Worm (Caenorhabditis elegans) whole organism, midembryonic: ENCODE results near the gene Y47D7A.11.

Experiments
- T22C8.4 ChIP-seq: fragments of 200-800 bp; sonication (Bioruptor generic); IDR thresholded peaks from 2 replicates; pipeline ENCODE4 v1.3.6; 2022; ENCODE audit warnings: missing genetic modification characterization, missing compliant biosample characterization
- cog-1 ChIP-seq: sonication (generic microtip); optimal IDR thresholded peaks from 2 replicates; lab custom pipeline; 2016; ENCODE audit warnings: missing genetic modification characterization, missing compliant biosample characterization
- flt-1 ChIP-seq: fragments of 200-800 bp; sonication (Bioruptor generic); IDR thresholded peaks from 2 replicates; pipeline ENCODE4 v1.3.6; 2022; ENCODE audit warnings: missing genetic modification characterization, missing compliant biosample characterization
- klf-2 ChIP-seq: fragments of 200-800 bp; sonication (Bioruptor generic); conservative IDR thresholded peaks from 2 replicates; pipeline ENCODE4 v1.3.6; 2022; ENCODE audit warnings: missing genetic modification reagents, missing genetic modification characterization, missing compliant biosample characterization
- med-1 ChIP-seq: sonication (generic microtip); optimal IDR thresholded peaks from 2 replicates; lab custom pipeline; 2017; ENCODE audit warnings: missing genetic modification characterization, mild to moderate bottlenecking, missing compliant biosample characterization, antibody characterized with exemption, missing genetic modification reagents; ENCODE audit not compliant: insufficient read depth
- ref-1 ChIP-seq: fragments of 200-800 bp; sonication (Bioruptor generic); conservative IDR thresholded peaks from 2 replicates; pipeline ENCODE4 v1.3.6; 2022; ENCODE audit warnings: missing genetic modification reagents, missing genetic modification characterization, missing compliant biosample characterization
- tab-1 ChIP-seq: fragments of 200-800 bp; sonication (Bioruptor generic); IDR thresholded peaks from 2 replicates; pipeline ENCODE4 v1.3.6; 2022; ENCODE audit warnings: missing genetic modification characterization, missing compliant biosample characterization
- ztf-23 ChIP-seq: fragments of 200-800 bp; sonication (Bioruptor generic); IDR thresholded peaks from 2 replicates; pipeline ENCODE4 v1.3.6; 2022; ENCODE audit warnings: missing genetic modification reagents, missing genetic modification characterization, missing compliant biosample characterization
- ztf-29 ChIP-seq: fragments of 200-800 bp; sonication (Bioruptor generic); IDR thresholded peaks from 2 replicates; pipeline ENCODE4 v1.3.6; 2022; ENCODE audit warnings: missing genetic modification reagents, missing genetic modification characterization, missing compliant biosample characterization

Y47D7A.11 gene

DNA sequence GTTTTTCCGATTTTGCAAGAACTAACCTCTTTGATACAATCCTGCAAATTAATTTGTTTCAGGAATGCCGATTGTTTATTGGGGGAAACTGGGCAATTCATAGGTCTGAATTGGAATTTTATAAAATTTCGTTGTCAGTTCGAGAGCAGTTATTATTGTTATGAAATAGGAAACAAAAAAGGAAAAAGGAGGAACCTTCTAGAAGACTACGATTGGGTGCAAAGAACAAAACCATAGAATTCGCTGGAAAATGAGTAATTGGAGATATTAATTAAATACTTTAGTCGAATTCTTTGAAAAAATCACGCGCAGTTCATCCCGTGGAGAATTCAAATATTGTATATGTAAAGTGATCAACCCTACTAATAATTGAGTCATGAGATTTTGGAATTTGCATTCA lies 40.7 kb downstream of the Y47D7A.11 start, which contains the start of gene F13A2.9:
Gene F13A2.9 (minus strand): TSS at position 101 of the 400 bp plus-strand sequence.
- no peak for TF ChIP-seq tab-1 (GFP tag; lab: Robert Waterston, UW)
- TF ChIP-seq flt-1 (GFP tag; lab: Robert Waterston, UW): no peak

ce11 chrV:4386173-4386572 lies 41.9 kb downstream of the Y47D7A.11 start, which contains the start of gene F13A2.10:
Gene F13A2.10 (minus strand): TSS chrV:4386273.
- TF ChIP-seq ztf-23 (GFP tag; lab: Robert Waterston, UW) (no peak), klf-2 (no peak), T22C8.4 (no peak), tab-1 (GFP tag; lab: Robert Waterston, UW) (no peak), med-1 (GFP tag; lab: Kevin White, UChicago) (no peak), cog-1 (no peak), ztf-29 (GFP tag; lab: Robert Waterston, UW) (no peak), flt-1 (GFP tag; lab: Robert Waterston, UW) (no peak), ref-1 (no peak)

- no peak for TF ChIP-seq tab-1 (GFP tag; lab: Robert Waterston, UW)
- no peak for TF ChIP-seq med-1 (GFP tag; lab: Kevin White, UChicago)
- no peak for TF ChIP-seq klf-2
- no peak for TF ChIP-seq flt-1 (GFP tag; lab: Robert Waterston, UW)
- TF ChIP-seq ref-1: no peak
- no peak for TF ChIP-seq T22C8.4
- no peak for TF ChIP-seq cog-1
- no peak for TF ChIP-seq ztf-29 (GFP tag; lab: Robert Waterston, UW)
- TF ChIP-seq ztf-23 (GFP tag; lab: Robert Waterston, UW): no peak
Measured at ce11 chrV:4384482-4384881, 43.6 kb downstream of the Y47D7A.11 start, which contains the start of gene F13A2.2. Gene F13A2.2 (minus strand): TSS chrV:4384582.

ce11 chrV:4382298-4382697 lies 45.8 kb downstream of the Y47D7A.11 start, which contains the start of gene F13A2.1:
Gene F13A2.1 (minus strand): TSS chrV:4382398.
- TF ChIP-seq ztf-29 (GFP tag; lab: Robert Waterston, UW): no peak
- TF ChIP-seq flt-1 (GFP tag; lab: Robert Waterston, UW): no peak
- no peak for TF ChIP-seq klf-2
- TF ChIP-seq tab-1 (GFP tag; lab: Robert Waterston, UW): no peak
- no peak for TF ChIP-seq T22C8.4
